Fruit fly (Drosophila melanogaster): ENCODE measurements around the gene CG6418.

The CG6418 gene

DNA sequence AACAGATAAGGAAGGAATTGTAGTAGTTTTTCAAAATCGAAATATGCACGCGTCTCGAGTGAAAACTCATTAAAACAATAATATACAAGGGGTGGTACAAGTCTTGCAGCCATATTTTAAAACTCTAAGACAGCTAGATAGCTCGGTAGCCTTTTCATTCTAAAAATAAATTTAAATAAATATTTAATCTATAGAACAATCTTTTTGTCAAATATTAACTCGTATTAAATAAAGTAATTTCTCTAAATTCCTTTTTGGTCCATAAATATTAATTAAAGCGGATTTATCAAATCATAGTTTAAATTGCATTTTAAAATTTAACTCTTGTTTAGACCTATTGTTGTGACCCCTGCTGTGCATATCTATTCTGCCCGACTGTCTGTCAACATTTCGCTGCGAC is 35.6 kb downstream of the CG6418 start (continued):
- TF ChIP-seq danr (GFP tag; IDR thresholded peaks at IDR 0.05) (no peak), Doc2 (GFP tag; IDR thresholded peaks at IDR 0.05) (no peak), kay (GFP tag; optimal IDR thresholded peaks at IDR 0.05) (no peak), CG1602 (GFP tag; optimal IDR thresholded peaks at IDR 0.05) (peak; percentile 36), Dip2 (GFP tag; IDR thresholded peaks at IDR 0.05) (no peak), Fer1 (GFP tag; optimal IDR thresholded peaks at IDR 0.05) (peak; percentile 54), Dad (GFP tag; optimal IDR thresholded peaks at IDR 0.05) (no peak), toy (GFP tag; IDR thresholded peaks at IDR 0.05) (no peak), Drgx (GFP tag; IDR thresholded peaks at IDR 0.05) (no peak), unpg (GFP tag; optimal IDR thresholded peaks at IDR 0.05) (peak; percentile 44), Dip3 (GFP tag; optimal IDR thresholded peaks at IDR 0.05) (no peak), gt (GFP tag; IDR thresholded peaks at IDR 0.05) (no peak), CG4820 (GFP tag; optimal IDR thresholded peaks at IDR 0.05) (peak; percentile 47), CG12155 (GFP tag; optimal IDR thresholded peaks at IDR 0.05) (no peak), abd-A (tag; optimal IDR thresholded peaks at IDR 0.05) (no peak), CG18011 (GFP tag; optimal IDR thresholded peaks at IDR 0.05) (no peak), CG7928 (GFP tag; optimal IDR thresholded peaks at IDR 0.05) (no peak), disco-r (GFP tag; optimal IDR thresholded peaks at IDR 0.05) (no peak), pho (GFP tag; optimal IDR thresholded peaks at IDR 0.05) (no peak), Dref (GFP tag; IDR thresholded peaks at IDR 0.05) (no peak), BtbVII (GFP tag; optimal IDR thresholded peaks at IDR 0.05) (peak; percentile 31), esg (GFP tag; conservative IDR thresholded peaks at IDR 0.05) (0 out of 2 replicates have a peak, but pooled peaks have one; percentile 16), CG4854 (GFP tag; optimal IDR thresholded peaks at IDR 0.05) (no peak), lilli (GFP tag; optimal IDR thresholded peaks at IDR 0.05) (no peak), usp (GFP tag; optimal IDR thresholded peaks at IDR 0.05) (no peak), CG1024 (GFP tag; IDR thresholded peaks at IDR 0.05) (no peak), oc (tag; optimal IDR thresholded peaks at IDR 0.05) (no peak), Dp (GFP tag; optimal IDR thresholded peaks at IDR 0.05) (no peak), CG17829 (tag; optimal IDR thresholded peaks at IDR 0.05) (peak; percentile 83), D19B (GFP tag; optimal IDR thresholded peaks at IDR 0.05) (no peak), nau (GFP tag; optimal IDR thresholded peaks at IDR 0.05) (peak; percentile 47), inv (GFP tag; IDR thresholded peaks at IDR 0.05; ENCODE audit: partially characterized antibody) (no peak), CG8089 (GFP tag; optimal IDR thresholded peaks at IDR 0.05) (no peak), CG6791 (GFP tag; IDR thresholded peaks at IDR 0.05; ENCODE audit: partially characterized antibody) (no peak), Nf-YA (GFP tag; IDR thresholded peaks at IDR 0.05) (no peak), seq (GFP tag; IDR thresholded peaks at IDR 0.05) (no peak), tna (GFP tag; IDR thresholded peaks at IDR 0.05; ENCODE audit: partially characterized antibody) (no peak), CG14667 (GFP tag; IDR thresholded peaks at IDR 0.05) (no peak), Vsx1 (GFP tag; optimal IDR thresholded peaks at IDR 0.05) (peak; percentile 31), CG18262 (tag; optimal IDR thresholded peaks at IDR 0.05) (peak; percentile 92), fd64A (GFP tag; optimal IDR thresholded peaks at IDR 0.05) (no peak), CG1832 (GFP tag; optimal IDR thresholded peaks at IDR 0.05) (no peak), vnd (GFP tag; IDR thresholded peaks at IDR 0.05; ENCODE audit: partially characterized antibody) (no peak), NFAT (GFP tag; IDR thresholded peaks at IDR 0.05) (no peak), zf30C (GFP tag; optimal IDR thresholded peaks at IDR 0.05) (no peak), luna (GFP tag; optimal IDR thresholded peaks at IDR 0.05) (no peak), Fer2 (tag; optimal IDR thresholded peaks at IDR 0.05) (no peak), HmgZ (tag; optimal IDR thresholded peaks at IDR 0.05) (no peak), CG7786 (GFP tag; optimal IDR thresholded peaks at IDR 0.05) (no peak), Gsc (GFP tag; IDR thresholded peaks at IDR 0.05) (no peak), CG9876 (GFP tag; optimal IDR thresholded peaks at IDR 0.05) (no peak), crp (GFP tag; optimal IDR thresholded peaks at IDR 0.05) (no peak)
